Worm (Caenorhabditis elegans): Measurements from ENCODE around the gene Y62H9A.11.

DNA sequence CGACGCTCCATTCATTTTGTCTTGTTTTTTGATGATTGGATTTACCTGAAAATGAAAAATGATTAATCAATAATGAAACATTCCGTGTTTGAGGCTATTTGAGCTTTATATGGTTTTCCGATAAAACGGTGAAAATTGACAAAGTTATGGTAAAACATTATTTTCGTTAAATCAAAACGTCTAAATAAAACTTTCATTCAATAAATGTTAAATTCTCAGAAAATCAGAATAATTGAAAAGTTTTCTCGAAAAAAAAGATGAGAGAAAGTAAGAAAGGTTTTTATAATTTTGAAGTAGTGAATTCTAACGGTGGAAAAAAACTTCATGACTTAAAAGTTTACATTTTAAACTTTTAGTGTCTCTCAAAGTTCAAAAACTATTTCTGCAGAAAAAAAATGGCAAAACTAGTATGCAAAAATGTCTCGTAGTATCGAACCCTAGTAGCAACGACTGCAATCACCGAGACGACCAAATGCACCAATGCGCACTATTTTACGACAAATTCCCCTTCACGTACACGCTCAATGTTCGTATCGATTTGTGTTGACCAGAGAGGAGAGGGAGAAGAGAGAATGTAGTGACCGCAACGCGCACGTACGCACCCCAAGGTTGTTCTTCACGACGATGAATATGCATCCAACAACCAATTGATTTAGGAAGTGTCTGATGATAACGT lies 39.8 kb upstream of the Y62H9A.11 start, which contains the start of gene nfya-1:
- TF ChIP-seq ama-1 (optimal IDR thresholded peaks at IDR 0.05): no peak
- TF ChIP-seq lin-15B (tag; optimal IDR thresholded peaks at IDR 0.05): no peak
- no peak for TF ChIP-seq lin-13 (GFP tag; optimal IDR thresholded peaks at IDR 0.05)
- TF ChIP-seq isw-1 (GFP tag; IDR thresholded peaks at IDR 0.05): no peak

Measured in whole organism, L1 larva.